Fruit fly (Drosophila melanogaster) whole organism, pupa: ENCODE data around the gene mbo.

ENCODE experiments used
- CG10348 ChIP-seq: fragments of 200-800 bp; sonication (Bioruptor generic); IDR thresholded peaks from 2 replicates; pipeline ENCODE4 v1.3.6; 2022; ENCODE audit warnings: missing biosample characterization, missing genetic modification characterization
- CG12605 ChIP-seq: fragments of 200-800 bp; sonication (Bioruptor generic); IDR thresholded peaks from 2 replicates; pipeline ENCODE4 v1.3.6; 2022; ENCODE audit warnings: missing biosample characterization, missing genetic modification characterization
- CG13204 ChIP-seq: fragments of 200-800 bp; sonication (Bioruptor generic); optimal IDR thresholded peaks from 2 replicates; lab custom pipeline; 2018; ENCODE audit warnings: missing biosample characterization, mild to moderate bottlenecking, missing genetic modification characterization, moderate library complexity
- CG14655 ChIP-seq: fragments of 200-800 bp; sonication (Bioruptor generic); optimal IDR thresholded peaks from 3 replicates; lab custom pipeline; 2017; ENCODE audit warnings: mild to moderate bottlenecking, missing biosample characterization, missing genetic modification reagents, missing genetic modification characterization
- CG15710 ChIP-seq: fragments of 200-800 bp; sonication (Bioruptor generic); optimal IDR thresholded peaks from 2 replicates; lab custom pipeline; 2018; ENCODE audit warnings: missing biosample characterization, mild to moderate bottlenecking, missing genetic modification characterization, moderate library complexity
- CG17806 ChIP-seq: fragments of 200-800 bp; sonication (Bioruptor generic); optimal IDR thresholded peaks from 2 replicates; lab custom pipeline; 2018; ENCODE audit warnings: missing biosample characterization, mild to moderate bottlenecking, missing genetic modification characterization, moderate library complexity
- CG32121 ChIP-seq: fragments of 200-800 bp; sonication (Bioruptor generic); IDR thresholded peaks from 2 replicates; pipeline ENCODE4 v1.3.6; 2022; ENCODE audit warnings: missing biosample characterization, missing genetic modification characterization
- CG34367 ChIP-seq: fragments of 200-800 bp; sonication (Bioruptor generic); optimal IDR thresholded peaks from 2 replicates; lab custom pipeline; 2018; ENCODE audit warnings: missing biosample characterization, mild to moderate bottlenecking, missing genetic modification characterization
- CG4496 ChIP-seq: fragments of 200-800 bp; sonication (Bioruptor generic); IDR thresholded peaks from 3 replicates; pipeline ENCODE4 v1.3.6; 2022; ENCODE audit warnings: missing biosample characterization, missing genetic modification characterization
- CG8159 ChIP-seq: fragments of 200-800 bp; sonication (Bioruptor generic); optimal IDR thresholded peaks from 3 replicates; lab custom pipeline; 2018; ENCODE audit warnings: missing biosample characterization, mild to moderate bottlenecking, missing genetic modification characterization, moderate library complexity
- CG8301 ChIP-seq: fragments of 200-800 bp; sonication (Bioruptor generic); optimal IDR thresholded peaks from 2 replicates; lab custom pipeline; 2018; ENCODE audit warnings: missing biosample characterization, mild to moderate bottlenecking, missing genetic modification characterization
- CG9948 ChIP-seq: fragments of 200-800 bp; sonication (Bioruptor generic); optimal IDR thresholded peaks from 2 replicates; lab custom pipeline; 2018; ENCODE audit warnings: missing biosample characterization, mild to moderate bottlenecking, missing genetic modification characterization, moderate library complexity
- D1 ChIP-seq: fragments of 200-800 bp; sonication (Bioruptor generic); optimal IDR thresholded peaks from 2 replicates; lab custom pipeline; 2018; ENCODE audit warnings: missing biosample characterization, mild to moderate bottlenecking, missing genetic modification characterization, moderate library complexity
- EcR ChIP-seq: fragments of 200-800 bp; sonication (Bioruptor generic); optimal IDR thresholded peaks from 3 replicates; lab custom pipeline; 2019; ENCODE audit warnings: missing biosample characterization, missing genetic modification characterization, mild to moderate bottlenecking, moderate library complexity, missing genetic modification reagents
- Ets98B ChIP-seq: fragments of 200-800 bp; sonication (Bioruptor generic); IDR thresholded peaks from 2 replicates; pipeline ENCODE4 v1.3.6; 2022; ENCODE audit warnings: missing biosample characterization, missing genetic modification characterization
- Pif1A ChIP-seq: fragments of 200-800 bp; sonication (Bioruptor generic); optimal IDR thresholded peaks from 3 replicates; lab custom pipeline; 2016; ENCODE audit warnings: missing biosample characterization, missing genetic modification characterization
- Pif1B ChIP-seq: fragments of 200-800 bp; sonication (Bioruptor generic); optimal IDR thresholded peaks from 3 replicates; lab custom pipeline; 2016; ENCODE audit warnings: missing biosample characterization, missing genetic modification characterization
- Snoo ChIP-seq: fragments of 200-800 bp; sonication (Bioruptor generic); optimal IDR thresholded peaks from 3 replicates; lab custom pipeline; 2017; ENCODE audit warnings: missing biosample characterization, mild to moderate bottlenecking, missing genetic modification characterization, inconsistent platforms
- fd96Ca ChIP-seq: fragments of 200-800 bp; sonication (Bioruptor generic); IDR thresholded peaks from 3 replicates; pipeline ENCODE4 v1.3.6; 2022; ENCODE audit warnings: missing biosample characterization, missing genetic modification characterization
- gl ChIP-seq: fragments of 200-800 bp; sonication (Bioruptor generic); optimal IDR thresholded peaks from 2 replicates; lab custom pipeline; 2018; ENCODE audit warnings: missing biosample characterization, mild to moderate bottlenecking, missing genetic modification characterization
- rn ChIP-seq: fragments of 200-800 bp; sonication (Bioruptor generic); IDR thresholded peaks from 2 replicates; pipeline ENCODE4 v1.3.6; 2022; ENCODE audit warnings: missing biosample characterization, missing genetic modification characterization

mbo gene

DNA sequence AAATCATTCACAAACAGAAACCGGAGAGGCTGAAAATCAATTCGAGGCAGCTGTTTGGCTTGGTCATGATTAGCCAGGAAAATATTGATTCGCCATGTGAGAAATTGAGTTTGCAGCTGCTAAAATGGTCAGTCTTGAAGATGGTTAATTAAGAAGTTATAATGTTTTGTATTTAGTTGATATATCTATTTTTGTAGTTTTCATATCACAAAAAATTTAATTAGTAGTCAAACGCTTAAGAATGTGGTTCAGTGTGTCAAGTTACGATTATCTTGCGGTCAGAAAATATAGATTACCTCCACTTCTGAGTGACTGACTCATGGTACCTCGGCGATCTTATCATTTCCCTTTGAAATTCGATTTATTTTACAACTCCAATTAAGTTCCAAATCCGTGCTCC, 31.9 kb downstream of the mbo start:
- TF ChIP-seq CG17806 (tag; lab: Kevin White, UChicago), result no peak
- no peak for TF ChIP-seq D1 (tag; lab: Kevin White, UChicago)
- TF ChIP-seq fd96Ca (GFP tag; lab: Robert Waterston, UW), result no peak
- no peak for TF ChIP-seq CG34367
- TF ChIP-seq Snoo, result no peak
- no peak for TF ChIP-seq CG13204 (GFP tag; lab: Kevin White, UChicago)
- TF ChIP-seq CG12605, result no peak
- TF ChIP-seq CG9948 (tag; lab: Kevin White, UChicago), result no peak
- TF ChIP-seq Ets98B (GFP tag; lab: Robert Waterston, UW), result no peak
- TF ChIP-seq gl (tag; lab: Kevin White, UChicago), result no peak
- no peak for TF ChIP-seq CG14655
- no peak for TF ChIP-seq CG8159 (tag; lab: Kevin White, UChicago)
- no peak for TF ChIP-seq CG15710 (tag; lab: Kevin White, UChicago)
- no peak for TF ChIP-seq Pif1A
- no peak for TF ChIP-seq Pif1B (GFP tag; lab: Kevin White, UChicago)
- no peak for TF ChIP-seq rn (GFP tag; lab: Robert Waterston, UW)
- no peak for TF ChIP-seq CG8301 (tag; lab: Kevin White, UChicago)
- no peak for TF ChIP-seq CG32121 (GFP tag; lab: Robert Waterston, UW)
- no peak for TF ChIP-seq CG10348

- TF ChIP-seq D1 (tag; lab: Kevin White, UChicago) (no peak), CG8159 (tag; lab: Kevin White, UChicago) (no peak), EcR (no peak), gl (tag; lab: Kevin White, UChicago) (no peak), fd96Ca (GFP tag; lab: Robert Waterston, UW) (no peak)
Measured at dm6 chr3R:12645771-12646317, 33.0 kb downstream of the mbo start.

- TF ChIP-seq CG9948 (tag; lab: Kevin White, UChicago), result no peak
- no peak for TF ChIP-seq CG10348
- no peak for TF ChIP-seq CG15710 (tag; lab: Kevin White, UChicago)
- TF ChIP-seq CG13204 (GFP tag; lab: Kevin White, UChicago), result no peak
- no peak for TF ChIP-seq D1 (tag; lab: Kevin White, UChicago)
- peak; percentile 9 for TF ChIP-seq CG8159 (tag; lab: Kevin White, UChicago)
- TF ChIP-seq CG34367, result no peak
- TF ChIP-seq CG8301 (tag; lab: Kevin White, UChicago), result no peak
- TF ChIP-seq CG4496 (GFP tag; lab: Robert Waterston, UW), result no peak
- TF ChIP-seq rn (GFP tag; lab: Robert Waterston, UW), result no peak
- TF ChIP-seq Ets98B (GFP tag; lab: Robert Waterston, UW), result no peak
- TF ChIP-seq Pif1A, result peak; percentile 27
- TF ChIP-seq CG32121 (GFP tag; lab: Robert Waterston, UW), result no peak
- TF ChIP-seq Snoo, result no peak
- no peak for TF ChIP-seq CG14655
- TF ChIP-seq gl (tag; lab: Kevin White, UChicago), result no peak
- no peak for TF ChIP-seq CG17806 (tag; lab: Kevin White, UChicago)
- TF ChIP-seq EcR, result peak; percentile 61
- TF ChIP-seq Pif1B (GFP tag; lab: Kevin White, UChicago), result no peak
- no peak for TF ChIP-seq fd96Ca (GFP tag; lab: Robert Waterston, UW)
- no peak for TF ChIP-seq CG12605
Measured at dm6 chr3R:12644621-12645310, 34.1 kb downstream of the mbo start.

- TF ChIP-seq CG8301 (tag; lab: Kevin White, UChicago), result no peak
- TF ChIP-seq fd96Ca (GFP tag; lab: Robert Waterston, UW), result no peak
- TF ChIP-seq CG32121 (GFP tag; lab: Robert Waterston, UW), result no peak
- TF ChIP-seq, all 21 proteins: peak for 0
Measured at dm6 chr3R:12642051-12642532, 36.8 kb downstream of the mbo start, which contains the start of gene CG6753. Gene CG6753, minus strand, starts transcription at chr3R:12642482.

- TF ChIP-seq CG15710 (tag; lab: Kevin White, UChicago) (no peak), CG14655 (no peak), CG34367 (no peak), gl (tag; lab: Kevin White, UChicago) (no peak), CG9948 (tag; lab: Kevin White, UChicago) (no peak), CG12605 (no peak), fd96Ca (GFP tag; lab: Robert Waterston, UW) (no peak), CG17806 (tag; lab: Kevin White, UChicago) (no peak), Pif1B (GFP tag; lab: Kevin White, UChicago) (no peak), CG8159 (tag; lab: Kevin White, UChicago) (no peak), Pif1A (no peak), Snoo (no peak), D1 (tag; lab: Kevin White, UChicago) (no peak), CG10348 (no peak), CG32121 (GFP tag; lab: Robert Waterston, UW) (no peak), CG13204 (GFP tag; lab: Kevin White, UChicago) (no peak), rn (GFP tag; lab: Robert Waterston, UW) (no peak), EcR (no peak), CG4496 (GFP tag; lab: Robert Waterston, UW) (no peak), CG8301 (tag; lab: Kevin White, UChicago) (no peak)
Measured at dm6 chr3R:12641620-12642019, 37.2 kb downstream of the mbo start.
